Fruit fly (Drosophila melanogaster): ENCODE results near the gene hep.

hep gene

DNA sequence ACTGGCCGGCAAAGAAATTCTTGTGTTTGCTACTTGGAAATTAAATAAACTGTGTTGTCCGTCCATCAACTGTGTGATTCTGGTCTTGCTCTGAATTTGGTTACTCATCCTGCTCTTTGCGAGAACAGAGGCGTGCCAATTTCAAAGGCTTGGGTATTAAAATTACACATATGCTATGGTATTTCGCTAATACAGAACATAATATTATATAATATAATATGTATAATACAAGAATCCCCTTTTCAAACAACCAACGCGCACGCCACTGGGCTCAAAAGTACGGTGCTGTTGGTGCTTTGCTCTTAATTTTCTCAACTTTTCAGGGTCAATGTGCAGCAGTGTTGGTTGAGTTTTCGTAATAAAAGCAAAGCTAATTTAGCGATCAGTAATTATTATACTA is 9.7 kb upstream of the hep start (continued):
- TF ChIP-seq CG14050 (GFP tag; IDR thresholded peaks at IDR 0.05) (peak; percentile 85), p53 (GFP tag; optimal IDR thresholded peaks at IDR 0.05) (no peak), YL-1 (GFP tag; optimal IDR thresholded peaks at IDR 0.05) (peak; percentile 0), Ravus (GFP tag; IDR thresholded peaks at IDR 0.05) (peak; percentile 57), gfzf (GFP tag; optimal IDR thresholded peaks at IDR 0.05) (no peak), CG5953 (GFP tag; IDR thresholded peaks at IDR 0.05) (0 out of 2 replicates have a peak, but pooled peaks have one; percentile 36), Doc2 (GFP tag; IDR thresholded peaks at IDR 0.05) (no peak; the same call in 1 of the 2 replicates), CG9797 (GFP tag; optimal IDR thresholded peaks at IDR 0.05) (no peak), croc (GFP tag; conservative IDR thresholded peaks at IDR 0.05) (peak; percentile 62; the same call in 2 of the 3 replicates), Side (GFP tag; optimal IDR thresholded peaks at IDR 0.05) (no peak), HmgD (GFP tag; optimal IDR thresholded peaks at IDR 0.05) (no peak), sd (tag; optimal IDR thresholded peaks at IDR 0.05) (peak; percentile 71), org-1 (GFP tag; optimal IDR thresholded peaks at IDR 0.05) (peak; percentile 67), Hand (GFP tag; optimal IDR thresholded peaks at IDR 0.05) (peak; percentile 50), CG13424 (tag; optimal IDR thresholded peaks at IDR 0.05) (peak; percentile 89), CG16779 (GFP tag; IDR thresholded peaks at IDR 0.05) (no peak), sqz (GFP tag; optimal IDR thresholded peaks at IDR 0.05) (peak; percentile 12), CG4707 (GFP tag; optimal IDR thresholded peaks at IDR 0.05) (peak; percentile 7), CG6654 (GFP tag; optimal IDR thresholded peaks at IDR 0.05) (peak; percentile 65), Hr39 (optimal IDR thresholded peaks at IDR 0.05) (no peak), CG14014 (GFP tag; IDR thresholded peaks at IDR 0.05) (peak; percentile 92), CG18476 (GFP tag; optimal IDR thresholded peaks at IDR 0.05) (peak; percentile 43), Atf3 (GFP tag; optimal IDR thresholded peaks at IDR 0.05) (no peak), lbe (GFP tag; optimal IDR thresholded peaks at IDR 0.05) (peak; percentile 46), caup (GFP tag; optimal IDR thresholded peaks at IDR 0.05; ENCODE audit: severe bottlenecking) (peak; percentile 84), sima (GFP tag; optimal IDR thresholded peaks at IDR 0.05) (no peak), CG11560 (tag; IDR thresholded peaks at IDR 0.05) (peak; percentile 62; the same call in 2 of the 3 replicates), HHEX (GFP tag; optimal IDR thresholded peaks at IDR 0.05) (peak; percentile 87), CG32772 (GFP tag; IDR thresholded peaks at IDR 0.05) (peak; percentile 82), tx (GFP tag; optimal IDR thresholded peaks at IDR 0.05) (no peak), CG9876 (GFP tag; optimal IDR thresholded peaks at IDR 0.05) (no peak), Hey (tag; optimal IDR thresholded peaks at IDR 0.05) (peak; percentile 17), CG9215 (GFP tag; IDR thresholded peaks at IDR 0.05) (peak; percentile 77), Gug (GFP tag; IDR thresholded peaks at IDR 0.05) (peak; percentile 84), aop (GFP tag; IDR thresholded peaks at IDR 0.05) (0 out of 2 replicates have a peak, but pooled peaks have one; percentile 37), Atf-2 (GFP tag; optimal IDR thresholded peaks at IDR 0.05) (no peak), nerfin-2 (GFP tag; IDR thresholded peaks at IDR 0.05; ENCODE audit: partially characterized antibody) (no peak), trh (GFP tag; optimal IDR thresholded peaks at IDR 0.05) (peak; percentile 5), pum (GFP tag; optimal IDR thresholded peaks at IDR 0.05) (no peak), CG14965 (GFP tag; optimal IDR thresholded peaks at IDR 0.05; ENCODE audit: borderline replicate concordance) (no peak), Dad (GFP tag; optimal IDR thresholded peaks at IDR 0.05) (peak; percentile 4), sisA (GFP tag; IDR thresholded peaks at IDR 0.05) (peak; percentile 75), CG12104 (GFP tag; optimal IDR thresholded peaks at IDR 0.05) (peak; percentile 46), Antp (GFP tag; optimal IDR thresholded peaks at IDR 0.05) (no peak), Drgx (GFP tag; IDR thresholded peaks at IDR 0.05) (peak; percentile 72), Oli (tag; optimal IDR thresholded peaks at IDR 0.05) (peak; percentile 88), CG4404 (GFP tag; IDR thresholded peaks at IDR 0.05) (peak; percentile 62), sna (GFP tag; IDR thresholded peaks at IDR 0.05; ENCODE audit: partially characterized antibody) (no peak), dpn (GFP tag; optimal IDR thresholded peaks at IDR 0.05) (peak; percentile 28 to 82), pita (GFP tag; optimal IDR thresholded peaks at IDR 0.05) (no peak), tin (GFP tag; optimal IDR thresholded peaks at IDR 0.05) (peak; percentile 59), CG10565 (GFP tag; optimal IDR thresholded peaks at IDR 0.05) (no peak)

Measured in whole organism, embryonic.